Worm (Caenorhabditis elegans) whole organism, midembryonic: ENCODE data around the gene sec-61.G.

Experiments
- T22C8.4 ChIP-seq: fragments of 200-800 bp; sonication (Bioruptor generic); IDR thresholded peaks from 2 replicates; pipeline ENCODE4 v1.3.6; 2022; ENCODE audit warnings: missing genetic modification characterization, missing compliant biosample characterization
- cog-1 ChIP-seq: sonication (generic microtip); optimal IDR thresholded peaks from 2 replicates; lab custom pipeline; 2016; ENCODE audit warnings: missing genetic modification characterization, missing compliant biosample characterization
- flt-1 ChIP-seq: fragments of 200-800 bp; sonication (Bioruptor generic); IDR thresholded peaks from 2 replicates; pipeline ENCODE4 v1.3.6; 2022; ENCODE audit warnings: missing genetic modification characterization, missing compliant biosample characterization
- klf-2 ChIP-seq: fragments of 200-800 bp; sonication (Bioruptor generic); conservative IDR thresholded peaks from 2 replicates; pipeline ENCODE4 v1.3.6; 2022; ENCODE audit warnings: missing genetic modification reagents, missing genetic modification characterization, missing compliant biosample characterization
- med-1 ChIP-seq: sonication (generic microtip); optimal IDR thresholded peaks from 2 replicates; lab custom pipeline; 2017; ENCODE audit warnings: missing genetic modification characterization, mild to moderate bottlenecking, missing compliant biosample characterization, antibody characterized with exemption, missing genetic modification reagents; ENCODE audit not compliant: insufficient read depth
- ref-1 ChIP-seq: fragments of 200-800 bp; sonication (Bioruptor generic); conservative IDR thresholded peaks from 2 replicates; pipeline ENCODE4 v1.3.6; 2022; ENCODE audit warnings: missing genetic modification reagents, missing genetic modification characterization, missing compliant biosample characterization
- tab-1 ChIP-seq: fragments of 200-800 bp; sonication (Bioruptor generic); IDR thresholded peaks from 2 replicates; pipeline ENCODE4 v1.3.6; 2022; ENCODE audit warnings: missing genetic modification characterization, missing compliant biosample characterization
- ztf-23 ChIP-seq: fragments of 200-800 bp; sonication (Bioruptor generic); IDR thresholded peaks from 2 replicates; pipeline ENCODE4 v1.3.6; 2022; ENCODE audit warnings: missing genetic modification reagents, missing genetic modification characterization, missing compliant biosample characterization
- ztf-29 ChIP-seq: fragments of 200-800 bp; sonication (Bioruptor generic); IDR thresholded peaks from 2 replicates; pipeline ENCODE4 v1.3.6; 2022; ENCODE audit warnings: missing genetic modification reagents, missing genetic modification characterization, missing compliant biosample characterization

The sec-61.G gene

DNA sequence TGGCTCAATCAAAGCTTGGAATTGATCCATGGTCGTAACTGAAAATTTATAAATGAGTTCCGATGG, at the start of gene sec-61.G:
Gene sec-61.G, minus strand, starts transcription at position 38 of the 66 bp plus-strand sequence.
- TF ChIP-seq klf-2: no peak
- no peak for TF ChIP-seq ref-1 (GFP tag; lab: Robert Waterston, UW)
- no peak for TF ChIP-seq flt-1 (GFP tag; lab: Robert Waterston, UW)
- TF ChIP-seq tab-1 (GFP tag; lab: Robert Waterston, UW): no peak
- no peak for TF ChIP-seq T22C8.4
- TF ChIP-seq ztf-29 (GFP tag; lab: Robert Waterston, UW): no peak
- no peak for TF ChIP-seq ztf-23 (GFP tag; lab: Robert Waterston, UW)
- TF ChIP-seq med-1 (GFP tag; lab: Kevin White, UChicago): no peak
- no peak for TF ChIP-seq cog-1 (tag; lab: Kevin White, UChicago)

DNA sequence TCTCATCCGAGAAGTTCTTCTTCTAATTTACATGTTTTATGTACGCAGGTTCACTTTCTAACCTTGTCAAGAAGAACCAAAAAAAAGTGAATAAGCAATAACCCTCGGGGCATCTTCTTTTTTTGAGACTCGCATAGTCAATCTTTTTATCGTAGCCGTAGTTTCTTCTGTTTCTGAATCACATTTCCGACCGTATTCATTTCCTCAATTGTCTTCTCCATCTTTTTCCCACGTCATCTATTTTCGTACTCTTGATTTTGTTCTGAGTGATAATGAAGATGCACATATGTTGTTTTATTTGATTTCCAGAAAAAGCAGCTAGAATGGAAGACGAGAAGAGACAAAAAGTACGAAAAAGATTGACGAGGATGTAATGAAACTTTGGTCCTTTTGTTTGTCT, 48.0 kb upstream of the sec-61.G start:
- TF ChIP-seq klf-2 (no peak), tab-1 (GFP tag; lab: Robert Waterston, UW) (no peak), med-1 (GFP tag; lab: Kevin White, UChicago) (no peak), ztf-23 (GFP tag; lab: Robert Waterston, UW) (no peak), cog-1 (tag; lab: Kevin White, UChicago) (no peak), T22C8.4 (no peak), ref-1 (GFP tag; lab: Robert Waterston, UW) (no peak), ztf-29 (GFP tag; lab: Robert Waterston, UW) (no peak), flt-1 (GFP tag; lab: Robert Waterston, UW) (no peak)

DNA sequence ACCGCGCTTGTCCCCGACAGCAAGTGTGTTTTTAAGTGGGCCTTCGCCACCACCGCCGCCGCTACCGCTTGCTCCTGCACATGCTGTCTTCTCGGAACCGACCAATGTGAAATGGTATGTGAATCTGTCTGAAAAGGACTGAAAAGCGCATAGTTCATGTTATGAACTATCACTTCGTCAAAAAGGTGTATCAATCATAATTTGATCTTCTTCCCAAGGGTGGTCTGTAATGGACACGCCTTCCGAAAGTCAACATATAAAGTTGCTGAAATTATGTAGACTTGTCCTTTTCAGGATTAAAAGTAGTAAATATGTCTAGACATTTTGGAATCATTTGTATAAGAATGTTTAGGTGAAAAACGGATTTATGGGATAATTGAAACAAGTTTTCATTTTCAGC, 45.2 kb upstream of the sec-61.G start, which contains the start of gene zip-9:
Gene zip-9, plus strand, starts transcription at position 301 of the 400 bp plus-strand sequence.
- TF ChIP-seq cog-1 (tag; lab: Kevin White, UChicago): no peak
- TF ChIP-seq T22C8.4: no peak
- no peak for TF ChIP-seq flt-1 (GFP tag; lab: Robert Waterston, UW)
- TF ChIP-seq tab-1 (GFP tag; lab: Robert Waterston, UW): no peak
- no peak for TF ChIP-seq ztf-29 (GFP tag; lab: Robert Waterston, UW)
- no peak for TF ChIP-seq med-1 (GFP tag; lab: Kevin White, UChicago)
- TF ChIP-seq klf-2: no peak

DNA sequence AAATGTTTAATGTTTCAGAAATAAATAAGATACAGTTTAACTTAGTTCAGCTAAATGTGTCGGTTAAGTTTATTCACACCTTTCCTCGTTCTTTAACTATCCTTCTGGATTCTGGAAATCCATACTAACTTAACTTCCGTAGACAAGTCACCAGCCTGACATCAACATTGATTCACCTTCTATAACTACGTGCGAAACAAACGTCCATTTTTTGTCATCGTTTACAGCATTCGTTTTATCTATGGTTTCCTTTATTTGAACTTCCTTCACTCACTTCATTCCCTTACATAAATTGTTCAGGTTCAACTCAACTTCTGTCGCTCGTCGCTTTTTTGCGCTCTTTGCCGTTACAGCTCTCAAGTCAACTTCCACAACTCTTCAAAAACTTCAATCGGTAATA, 44.2 kb upstream of the sec-61.G start, which contains the start of gene F17C11.26:
Gene F17C11.26, plus strand, starts transcription at position 301 of the 400 bp plus-strand sequence.
- TF ChIP-seq klf-2 (no peak), ref-1 (GFP tag; lab: Robert Waterston, UW) (no peak), ztf-23 (GFP tag; lab: Robert Waterston, UW) (no peak), med-1 (GFP tag; lab: Kevin White, UChicago) (no peak), tab-1 (GFP tag; lab: Robert Waterston, UW) (no peak), cog-1 (tag; lab: Kevin White, UChicago) (no peak), ztf-29 (GFP tag; lab: Robert Waterston, UW) (no peak), T22C8.4 (no peak), flt-1 (GFP tag; lab: Robert Waterston, UW) (no peak)

DNA sequence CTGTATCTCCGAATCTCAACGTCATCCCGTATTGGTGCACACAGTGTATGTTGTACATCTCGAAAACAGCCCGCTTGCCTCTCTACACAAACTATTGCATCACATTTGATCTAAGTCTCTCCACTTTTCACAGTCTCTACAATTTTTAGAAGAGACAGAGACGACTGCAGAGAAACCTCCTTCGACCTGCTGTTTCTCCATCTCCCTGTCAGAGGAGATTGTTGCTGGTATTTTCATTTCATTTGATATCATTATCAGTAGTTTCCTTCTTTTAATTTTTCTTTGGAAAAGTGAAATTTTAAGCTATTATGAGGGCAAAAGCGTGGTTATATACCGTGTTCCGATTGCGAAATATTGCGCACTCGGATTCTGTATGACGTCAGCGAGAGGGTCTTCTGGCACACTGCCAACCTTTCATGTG, 43.6 kb upstream of the sec-61.G start:
- TF ChIP-seq tab-1 (GFP tag; lab: Robert Waterston, UW) (no peak), cog-1 (tag; lab: Kevin White, UChicago) (peak; percentile 14)

DNA sequence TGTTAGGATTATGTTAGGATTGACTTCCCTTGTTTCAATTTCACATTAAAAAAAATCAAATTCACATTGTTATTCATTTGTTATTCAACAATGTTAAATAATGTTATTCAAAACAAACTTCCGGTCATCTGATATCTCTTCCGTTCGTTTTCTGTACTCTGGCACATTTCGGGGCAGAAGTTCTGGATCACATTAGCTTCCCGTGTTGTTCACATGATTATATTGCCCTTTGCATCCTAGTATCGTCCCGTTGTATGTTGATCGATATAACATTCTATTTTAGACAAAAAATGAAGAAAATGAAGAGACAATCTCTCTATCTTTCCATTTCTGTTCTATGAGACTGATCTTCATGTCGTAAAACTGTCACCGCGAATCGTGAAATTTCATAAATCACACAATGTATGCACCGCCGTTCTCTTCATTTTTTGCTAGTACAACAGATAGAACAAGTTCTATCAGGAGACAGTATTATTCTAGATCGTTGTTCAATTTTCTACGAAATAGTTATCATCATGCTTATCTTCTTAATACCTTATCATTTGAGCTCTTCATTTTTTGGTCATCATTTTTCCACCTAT, 43.1 kb upstream of the sec-61.G start:
- TF ChIP-seq ztf-29 (GFP tag; lab: Robert Waterston, UW) (no peak), ref-1 (GFP tag; lab: Robert Waterston, UW) (no peak), klf-2 (no peak), ztf-23 (GFP tag; lab: Robert Waterston, UW) (no peak), tab-1 (GFP tag; lab: Robert Waterston, UW) (no peak), med-1 (GFP tag; lab: Kevin White, UChicago) (no peak), cog-1 (tag; lab: Kevin White, UChicago) (no peak), T22C8.4 (no peak), flt-1 (GFP tag; lab: Robert Waterston, UW) (no peak)

DNA sequence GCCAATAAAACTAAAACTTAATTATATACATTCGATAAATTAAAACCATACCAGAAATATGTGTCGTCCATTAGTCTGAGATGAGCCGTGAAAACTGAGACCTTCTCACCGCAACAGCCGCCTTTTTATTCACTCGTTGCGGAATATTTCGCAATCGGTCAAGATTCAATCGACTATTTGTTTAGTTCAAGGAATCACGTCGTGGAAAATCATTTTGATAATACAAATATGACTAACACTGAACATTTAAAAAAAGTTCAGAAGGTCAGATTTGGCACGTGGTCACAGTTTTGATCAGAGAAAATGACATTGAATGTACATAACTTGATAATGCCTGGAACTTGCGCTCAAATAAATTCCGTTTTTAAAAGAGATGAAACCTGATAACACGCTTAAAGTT, 41.8 kb upstream of the sec-61.G start, which contains the start of gene F17C11.11:
Gene F17C11.11, minus strand, starts transcription at position 79 of the 400 bp plus-strand sequence.
- TF ChIP-seq ztf-23 (GFP tag; lab: Robert Waterston, UW) (no peak), T22C8.4 (no peak), ztf-29 (GFP tag; lab: Robert Waterston, UW) (no peak), ref-1 (GFP tag; lab: Robert Waterston, UW) (no peak), cog-1 (tag; lab: Kevin White, UChicago) (no peak), med-1 (GFP tag; lab: Kevin White, UChicago) (no peak), klf-2 (no peak), tab-1 (GFP tag; lab: Robert Waterston, UW) (no peak), flt-1 (GFP tag; lab: Robert Waterston, UW) (no peak)

DNA sequence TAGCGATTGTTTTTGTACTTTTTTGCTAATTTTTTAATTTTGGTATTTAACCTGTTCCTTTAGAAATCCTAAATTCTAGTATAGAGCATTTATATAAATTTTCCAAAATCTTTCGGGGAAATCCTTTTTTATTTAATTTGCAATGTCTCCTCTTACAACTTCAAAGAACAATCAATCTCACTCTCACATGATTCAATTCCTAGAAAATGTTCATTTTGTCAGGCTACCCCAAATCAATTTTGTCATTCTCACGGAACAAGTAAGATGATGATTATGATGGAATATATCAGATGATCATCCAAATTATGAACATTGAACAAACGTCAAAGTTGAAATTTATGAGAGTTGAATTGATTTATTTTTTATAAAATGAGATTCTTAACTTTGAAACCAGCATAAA, 40.4 kb upstream of the sec-61.G start:
- no peak for TF ChIP-seq ztf-29 (GFP tag; lab: Robert Waterston, UW)
- TF ChIP-seq ztf-23 (GFP tag; lab: Robert Waterston, UW): no peak
- no peak for TF ChIP-seq tab-1 (GFP tag; lab: Robert Waterston, UW)
- no peak for TF ChIP-seq cog-1 (tag; lab: Kevin White, UChicago)
- no peak for TF ChIP-seq flt-1 (GFP tag; lab: Robert Waterston, UW)
- TF ChIP-seq T22C8.4: no peak
- TF ChIP-seq ref-1 (GFP tag; lab: Robert Waterston, UW): no peak
- TF ChIP-seq klf-2: no peak
- no peak for TF ChIP-seq med-1 (GFP tag; lab: Kevin White, UChicago)

DNA sequence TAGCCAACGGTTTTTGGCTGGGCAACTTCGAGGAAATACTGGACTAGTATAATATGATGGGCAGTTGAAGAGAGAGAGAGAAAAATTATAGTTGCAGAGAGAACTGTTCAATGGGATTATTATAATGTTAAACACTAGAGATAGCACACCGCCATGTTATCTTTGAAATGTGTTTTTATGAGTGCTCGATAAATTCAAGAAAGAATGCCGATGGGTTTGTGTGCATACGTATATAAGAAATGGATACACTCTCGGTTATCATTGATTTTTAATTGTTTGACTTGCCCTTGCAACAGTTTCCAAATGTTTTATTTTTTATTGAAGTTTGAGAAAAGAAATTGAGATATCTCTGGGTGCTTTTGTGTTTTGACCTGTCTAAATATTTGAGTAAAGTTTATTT, 39.7 kb upstream of the sec-61.G start, which contains the start of gene F17C11.12:
Gene F17C11.12, minus strand, starts transcription at position 240 of the 400 bp plus-strand sequence.
- TF ChIP-seq tab-1 (GFP tag; lab: Robert Waterston, UW): no peak
- no peak for TF ChIP-seq klf-2
- no peak for TF ChIP-seq T22C8.4
- no peak for TF ChIP-seq ztf-23 (GFP tag; lab: Robert Waterston, UW)
- TF ChIP-seq flt-1 (GFP tag; lab: Robert Waterston, UW): no peak
- TF ChIP-seq ztf-29 (GFP tag; lab: Robert Waterston, UW): no peak
- no peak for TF ChIP-seq ref-1 (GFP tag; lab: Robert Waterston, UW)
- no peak for TF ChIP-seq med-1 (GFP tag; lab: Kevin White, UChicago)
- no peak for TF ChIP-seq cog-1 (tag; lab: Kevin White, UChicago)
